Fruit fly (Drosophila melanogaster): ENCODE data around the gene CG43965.

CG43965 gene

DNA sequence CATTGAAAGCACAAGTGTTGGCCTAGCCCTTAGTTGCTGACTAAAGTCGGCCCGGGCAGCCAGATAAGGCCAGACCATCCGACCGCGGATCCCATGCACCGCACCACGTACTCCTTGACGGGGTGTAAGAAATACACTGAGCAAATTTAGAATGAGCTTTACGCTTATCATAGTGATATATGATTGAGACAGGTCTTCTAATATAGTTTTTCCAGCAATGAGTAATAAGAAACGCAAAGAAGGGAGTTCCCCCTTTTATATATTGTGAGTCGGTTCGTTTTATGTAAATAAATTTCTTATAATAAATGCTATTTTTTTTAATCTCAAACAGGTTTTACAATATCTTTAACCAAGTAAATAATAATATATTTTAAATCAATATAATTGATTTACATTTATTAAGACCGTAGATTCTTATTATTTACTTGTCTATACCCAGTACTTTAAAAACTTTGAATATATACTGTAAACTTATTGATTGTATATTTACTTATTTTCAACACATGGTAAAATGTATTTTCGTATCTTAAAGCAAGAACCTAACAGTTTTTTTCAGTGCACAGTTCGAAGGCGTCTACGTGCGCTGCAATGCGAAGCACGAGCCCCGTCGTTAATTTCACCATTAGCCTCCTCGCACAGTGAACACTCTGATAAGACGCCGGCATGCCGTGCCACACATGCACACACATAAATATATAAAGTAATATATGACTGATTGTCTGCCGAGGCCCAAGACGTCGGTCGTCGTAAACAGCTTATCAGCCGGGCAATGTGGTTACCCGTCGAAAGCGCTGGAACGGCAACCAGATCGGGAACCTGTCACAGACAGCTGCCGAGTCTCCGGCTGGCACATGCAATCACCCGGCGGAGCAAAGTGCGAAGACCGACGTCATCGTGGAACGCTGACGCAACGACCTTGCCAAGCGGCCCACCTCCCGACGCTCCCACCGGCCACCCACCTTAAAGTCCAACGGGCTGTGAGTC, 33.4 kb downstream of the CG43965 start (continued):
- TF ChIP-seq CG6254 (GFP tag; optimal IDR thresholded peaks at IDR 0.05) (no peak), stc (GFP tag; IDR thresholded peaks at IDR 0.05) (no peak; the same call in 1 of the 2 replicates), CG4820 (GFP tag; optimal IDR thresholded peaks at IDR 0.05) (peak; percentile 33), CG18764 (GFP tag; optimal IDR thresholded peaks at IDR 0.05) (no peak), Lpt (GFP tag; optimal IDR thresholded peaks at IDR 0.05) (no peak), mirr (GFP tag; optimal IDR thresholded peaks at IDR 0.05) (peak; percentile 59), CG14860 (GFP tag; IDR thresholded peaks at IDR 0.05; ENCODE audit: partially characterized antibody) (no peak), esg (GFP tag; conservative IDR thresholded peaks at IDR 0.05) (0 out of 2 replicates have a peak, but pooled peaks have one; percentile 4), lmd (GFP tag; IDR thresholded peaks at IDR 0.05) (no peak; the same call in none of the 2 replicates), CG34376 (GFP tag; optimal IDR thresholded peaks at IDR 0.05) (peak; percentile 85), dysf (GFP tag; IDR thresholded peaks at IDR 0.05) (peak; percentile 51; the same call in 2 of the 3 replicates), crc (GFP tag; optimal IDR thresholded peaks at IDR 0.05) (peak; percentile 9), tup (GFP tag; optimal IDR thresholded peaks at IDR 0.05) (no peak), Gsc (GFP tag; IDR thresholded peaks at IDR 0.05) (no peak), CG2678 (tag; optimal IDR thresholded peaks at IDR 0.05) (peak; percentile 82), CG17385 (GFP tag; optimal IDR thresholded peaks at IDR 0.05) (peak; percentile 53), CG10147 (GFP tag; optimal IDR thresholded peaks at IDR 0.05) (peak; percentile 30), dm (GFP tag; optimal IDR thresholded peaks at IDR 0.05) (no peak), CG11723 (GFP tag; optimal IDR thresholded peaks at IDR 0.05) (peak; percentile 26), ken (GFP tag; IDR thresholded peaks at IDR 0.05) (no peak), Drgx (GFP tag; IDR thresholded peaks at IDR 0.05) (peak; percentile 44), CG15073 (GFP tag; optimal IDR thresholded peaks at IDR 0.05) (no peak), knrl (GFP tag; IDR thresholded peaks at IDR 0.05; ENCODE audit: partially characterized antibody) (no peak), z (GFP tag; IDR thresholded peaks at IDR 0.05) (no peak), Dad (GFP tag; optimal IDR thresholded peaks at IDR 0.05) (no peak), CG11456 (GFP tag; IDR thresholded peaks at IDR 0.05) (peak; percentile 59; the same call in 1 of the 3 replicates), trem (tag; optimal IDR thresholded peaks at IDR 0.05) (no peak), CG1529 (GFP tag; optimal IDR thresholded peaks at IDR 0.05) (no peak), nmo (GFP tag; optimal IDR thresholded peaks at IDR 0.05) (peak; percentile 71), row (GFP tag; IDR thresholded peaks at IDR 0.05) (peak; percentile 65), CG14014 (GFP tag; IDR thresholded peaks at IDR 0.05) (peak; percentile 43; the same call in 1 of the 2 replicates), Atf3 (GFP tag; optimal IDR thresholded peaks at IDR 0.05) (no peak), tx (GFP tag; optimal IDR thresholded peaks at IDR 0.05) (no peak), CG12155 (GFP tag; optimal IDR thresholded peaks at IDR 0.05) (peak; percentile 44), CG33557 (GFP tag; optimal IDR thresholded peaks at IDR 0.05) (peak; percentile 10), maf-S (GFP tag; optimal IDR thresholded peaks at IDR 0.05) (no peak), CG9215 (GFP tag; IDR thresholded peaks at IDR 0.05) (0 out of 2 replicates have a peak, but pooled peaks have one; percentile 37), CG13296 (GFP tag; optimal IDR thresholded peaks at IDR 0.05) (no peak), BtbVII (GFP tag; optimal IDR thresholded peaks at IDR 0.05) (no peak), CG17328 (GFP tag; IDR thresholded peaks at IDR 0.05) (peak; percentile 17; the same call in 1 of the 2 replicates), Pdp1 (GFP tag; optimal IDR thresholded peaks at IDR 0.05) (peak in 1 of 2 experiments; percentile 92), ttk (GFP tag; IDR thresholded peaks at IDR 0.05) (peak; percentile 10; the same call in 1 of the 2 replicates), dmrt11E (tag; optimal IDR thresholded peaks at IDR 0.05) (peak; percentile 49), Lim3 (GFP tag; IDR thresholded peaks at IDR 0.05) (no peak), CG8359 (GFP tag; optimal IDR thresholded peaks at IDR 0.05; ENCODE audit: borderline replicate concordance) (no peak), CG17829 (tag; optimal IDR thresholded peaks at IDR 0.05) (peak; percentile 33), ranshi (GFP tag; IDR thresholded peaks at IDR 0.05) (0 out of 2 replicates have a peak, but pooled peaks have one; percentile 21), NC2β (GFP tag; optimal IDR thresholded peaks at IDR 0.05) (no peak)
